Worm (Caenorhabditis elegans) whole organism, L4/young adult: ENCODE results near the gene T05H4.4.

Experiments
- W03F9.2 ChIP-seq: fragments of 150-350 bp; optimal IDR thresholded peaks from 2 replicates; lab custom pipeline; 2014; ENCODE audit warnings: missing biosample characterization, missing genetic modification characterization
- him-1 ChIP-seq: sonication (generic microtip); optimal IDR thresholded peaks from 2 replicates; lab custom pipeline; 2016; ENCODE audit warnings: missing genotype, missing genetic modification reagents, missing genetic modification characterization, missing compliant biosample characterization

ce11 chrV:6414469-6414868, 24.2 kb upstream of the T05H4.4 start:
- no peak for TF ChIP-seq him-1 (tag; lab: Kevin White, UChicago)
- no peak for TF ChIP-seq W03F9.2 (tag; lab: Kevin White, UChicago)
